Worm (Caenorhabditis elegans) whole organism, late embryonic: Measurements from ENCODE around the gene F35G12.5.

ENCODE experiments used
- ahr-1 ChIP-seq: sonication (generic microtip); optimal IDR thresholded peaks from 2 replicates; lab custom pipeline; 2016; ENCODE audit warnings: missing genetic modification characterization, missing compliant biosample characterization
- ceh-14 ChIP-seq: sonication (generic microtip); optimal IDR thresholded peaks from 2 replicates; lab custom pipeline; 2016; ENCODE audit warnings: missing genotype, missing genetic modification characterization, missing compliant biosample characterization
- ceh-31 ChIP-seq: sonication (generic microtip); optimal IDR thresholded peaks from 2 replicates; lab custom pipeline; 2016; ENCODE audit warnings: missing genetic modification characterization, missing compliant biosample characterization
- ceh-34 ChIP-seq: sonication (generic microtip); optimal IDR thresholded peaks from 2 replicates; lab custom pipeline; 2016; ENCODE audit warnings: mild to moderate bottlenecking, missing genetic modification characterization, missing compliant biosample characterization
- ceh-45 ChIP-seq: fragments of 200-800 bp; sonication (Bioruptor generic); IDR thresholded peaks from 2 replicates; pipeline ENCODE4 v1.3.6; 2022; ENCODE audit warnings: missing genetic modification reagents, missing genetic modification characterization, missing compliant biosample characterization
- dmd-4 ChIP-seq: sonication (generic microtip); optimal IDR thresholded peaks from 2 replicates; lab custom pipeline; 2016; ENCODE audit warnings: borderline replicate concordance, missing genetic modification characterization, missing compliant biosample characterization
- fkh-10 ChIP-seq: fragments of 150-350 bp; optimal IDR thresholded peaks from 2 replicates; lab custom pipeline; 2014; ENCODE audit warnings: missing biosample characterization, missing genetic modification reagents, missing genetic modification characterization
- gmeb-2 ChIP-seq: sonication (generic microtip); optimal IDR thresholded peaks from 2 replicates; lab custom pipeline; 2016; ENCODE audit warnings: missing genetic modification characterization, inconsistent platforms, missing compliant biosample characterization
- nfya-1 ChIP-seq: sonication (generic microtip); optimal IDR thresholded peaks from 2 replicates; lab custom pipeline; 2017; ENCODE audit warnings: missing genetic modification characterization, mild to moderate bottlenecking, missing compliant biosample characterization, antibody characterized with exemption, moderate library complexity
- pax-1 ChIP-seq: fragments of 150-350 bp; optimal IDR thresholded peaks from 2 replicates; lab custom pipeline; 2014; ENCODE audit warnings: missing biosample characterization, missing genetic modification characterization
- pqm-1 ChIP-seq: sonication (generic microtip); optimal IDR thresholded peaks from 2 replicates; lab custom pipeline; 2016; ENCODE audit warnings: missing genetic modification characterization, missing compliant biosample characterization
- rnt-1 ChIP-seq: sonication (generic microtip); optimal IDR thresholded peaks from 2 replicates; lab custom pipeline; 2016; ENCODE audit warnings: missing genetic modification characterization, missing compliant biosample characterization
- sdc-2 ChIP-seq: sonication (generic microtip); optimal IDR thresholded peaks from 2 replicates; lab custom pipeline; 2016; ENCODE audit warnings: missing genotype, missing genetic modification characterization, missing compliant biosample characterization
- sox-2 ChIP-seq: fragments of 200-800 bp; sonication (Bioruptor generic); IDR thresholded peaks from 2 replicates; pipeline ENCODE4 v1.3.6; 2022; ENCODE audit warnings: missing genetic modification reagents, missing genetic modification characterization, missing compliant biosample characterization

ce11 chrIII:4595771-4596227, 11.9 kb downstream of the F35G12.5 start, which contains the start of gene asb-1:
- TF ChIP-seq ceh-14 (tag; lab: Kevin White, UChicago) (no peak), ceh-34 (tag; lab: Kevin White, UChicago) (no peak), pqm-1 (tag; lab: Kevin White, UChicago) (no peak), gmeb-2 (no peak), nfya-1 (no peak), ahr-1 (tag; lab: Kevin White, UChicago) (no peak), rnt-1 (no peak), ceh-31 (tag; lab: Kevin White, UChicago) (no peak), dmd-4 (no peak), pax-1 (tag; lab: Kevin White, UChicago) (no peak), sox-2 (GFP tag; lab: Robert Waterston, UW) (no peak), ceh-45 (GFP tag; lab: Robert Waterston, UW) (no peak), fkh-10 (GFP tag; lab: Kevin White, UChicago) (no peak), sdc-2 (no peak)
